Fruit fly (Drosophila melanogaster): ENCODE data around the gene CG42717.
A peak's percentile ranks its signal among the peaks of the same experiment; 100 is the strongest.

Gene CG42717

dm6 chr3L:16052145-16053025, 19.4 kb upstream of the CG42717 start:
- TF ChIP-seq pad (GFP tag; optimal IDR thresholded peaks at IDR 0.05) (no peak), bab1 (GFP tag; optimal IDR thresholded peaks at IDR 0.05) (no peak), kay (GFP tag; ENCODE audit: borderline replicate concordance) (peak; percentile 42), tj (GFP tag; optimal IDR thresholded peaks at IDR 0.05) (peak; percentile 17), Crg-1 (GFP tag; optimal IDR thresholded peaks at IDR 0.05) (no peak), CG11617 (GFP tag; optimal IDR thresholded peaks at IDR 0.05) (no peak), CG12768 (GFP tag; optimal IDR thresholded peaks at IDR 0.05) (peak; percentile 94), cic (GFP tag; optimal IDR thresholded peaks at IDR 0.05) (peak; percentile 63), CG7045 (GFP tag; optimal IDR thresholded peaks at IDR 0.05) (no peak)

dm6 chr3L:16051719-16052122, 18.7 kb upstream of the CG42717 start, which contains the start of gene Mbs:
Mbs (plus strand) TSS chr3L:16051959.
- TF ChIP-seq CG5204 (GFP tag; optimal IDR thresholded peaks at IDR 0.05) (peak; percentile 22), CG11617 (GFP tag; optimal IDR thresholded peaks at IDR 0.05) (no peak), bab1 (GFP tag; optimal IDR thresholded peaks at IDR 0.05) (peak; percentile 33), Mnt (GFP tag; optimal IDR thresholded peaks at IDR 0.05) (peak; percentile 29), CG33017 (tag; optimal IDR thresholded peaks at IDR 0.05) (no peak), kay (GFP tag; ENCODE audit: borderline replicate concordance) (peak; percentile 60), CG12768 (GFP tag; optimal IDR thresholded peaks at IDR 0.05) (no peak), CG7045 (GFP tag; optimal IDR thresholded peaks at IDR 0.05) (no peak), pad (GFP tag; optimal IDR thresholded peaks at IDR 0.05) (no peak), Hr96 (GFP tag; optimal IDR thresholded peaks at IDR 0.05) (peak; percentile 56), tj (GFP tag; optimal IDR thresholded peaks at IDR 0.05) (no peak), Crg-1 (GFP tag; optimal IDR thresholded peaks at IDR 0.05) (no peak), cic (GFP tag; optimal IDR thresholded peaks at IDR 0.05) (no peak), CG1620 (GFP tag; optimal IDR thresholded peaks at IDR 0.05) (peak; percentile 24), cnc (optimal IDR thresholded peaks at IDR 0.05) (no peak), toe (GFP tag; optimal IDR thresholded peaks at IDR 0.05) (peak; percentile 29), Clk (GFP tag; optimal IDR thresholded peaks at IDR 0.05) (no peak), CG7101 (tag; optimal IDR thresholded peaks at IDR 0.05) (peak; percentile 38), CG14711 (tag; optimal IDR thresholded peaks at IDR 0.05) (peak; percentile 27), ovo (GFP tag; optimal IDR thresholded peaks at IDR 0.05) (no peak)

- TF ChIP-seq bab1 (GFP tag; optimal IDR thresholded peaks at IDR 0.05): peak; percentile 33
- no peak for TF ChIP-seq pad (GFP tag; optimal IDR thresholded peaks at IDR 0.05)
- no peak for TF ChIP-seq CG33017 (tag; optimal IDR thresholded peaks at IDR 0.05)
- no peak for TF ChIP-seq Crg-1 (GFP tag; optimal IDR thresholded peaks at IDR 0.05)
- no peak for TF ChIP-seq CG7045 (GFP tag; optimal IDR thresholded peaks at IDR 0.05)
- no peak for TF ChIP-seq Clk (GFP tag; optimal IDR thresholded peaks at IDR 0.05)
- TF ChIP-seq CG12768 (GFP tag; optimal IDR thresholded peaks at IDR 0.05): no peak
- TF ChIP-seq CG1620 (GFP tag; optimal IDR thresholded peaks at IDR 0.05): no peak
- no peak for TF ChIP-seq CG7101 (tag; optimal IDR thresholded peaks at IDR 0.05)
- TF ChIP-seq CG5204 (GFP tag; optimal IDR thresholded peaks at IDR 0.05): no peak
- peak; percentile 44 for TF ChIP-seq toe (GFP tag; optimal IDR thresholded peaks at IDR 0.05)
- TF ChIP-seq CG14711 (tag; optimal IDR thresholded peaks at IDR 0.05): no peak
- TF ChIP-seq tj (GFP tag; optimal IDR thresholded peaks at IDR 0.05): no peak
- no peak for TF ChIP-seq Hr96 (GFP tag; optimal IDR thresholded peaks at IDR 0.05)
- peak; percentile 89 for TF ChIP-seq kay (GFP tag; ENCODE audit: borderline replicate concordance)
- no peak for TF ChIP-seq cnc (optimal IDR thresholded peaks at IDR 0.05)
- TF ChIP-seq CG11617 (GFP tag; optimal IDR thresholded peaks at IDR 0.05): no peak
- TF ChIP-seq ovo (GFP tag; optimal IDR thresholded peaks at IDR 0.05): no peak
- peak; percentile 35 for TF ChIP-seq Mnt (GFP tag; optimal IDR thresholded peaks at IDR 0.05)
- TF ChIP-seq cic (GFP tag; optimal IDR thresholded peaks at IDR 0.05): no peak
These were observed 17.9 kb upstream of the CG42717 start, which contains the start of gene Diap1 for dm6 chr3L:16050887-16051258. Diap1 (minus strand) TSS chr3L:16051034.

- TF ChIP-seq CG5204 (GFP tag; optimal IDR thresholded peaks at IDR 0.05) (no peak), CG33017 (tag; optimal IDR thresholded peaks at IDR 0.05) (peak; percentile 82), Hr96 (GFP tag; optimal IDR thresholded peaks at IDR 0.05) (peak; percentile 13), bab1 (GFP tag; optimal IDR thresholded peaks at IDR 0.05) (no peak), CG14711 (tag; optimal IDR thresholded peaks at IDR 0.05) (peak; percentile 33), Crg-1 (GFP tag; optimal IDR thresholded peaks at IDR 0.05) (peak; percentile 47), CG11617 (GFP tag; optimal IDR thresholded peaks at IDR 0.05) (peak; percentile 78), CG7101 (tag; optimal IDR thresholded peaks at IDR 0.05) (peak; percentile 38), cic (GFP tag; optimal IDR thresholded peaks at IDR 0.05) (peak; percentile 93), toe (GFP tag; optimal IDR thresholded peaks at IDR 0.05) (no peak), CG7045 (GFP tag; optimal IDR thresholded peaks at IDR 0.05) (peak; percentile 23), Mnt (GFP tag; optimal IDR thresholded peaks at IDR 0.05) (peak; percentile 79), ovo (GFP tag; optimal IDR thresholded peaks at IDR 0.05) (peak; percentile 48), kay (GFP tag; ENCODE audit: borderline replicate concordance) (peak; percentile 47), Clk (GFP tag; optimal IDR thresholded peaks at IDR 0.05) (peak; percentile 39), CG12768 (GFP tag; optimal IDR thresholded peaks at IDR 0.05) (peak; percentile 75), CG1620 (GFP tag; optimal IDR thresholded peaks at IDR 0.05) (peak; percentile 19), tj (GFP tag; optimal IDR thresholded peaks at IDR 0.05) (peak; percentile 17), pad (GFP tag; optimal IDR thresholded peaks at IDR 0.05) (peak; percentile 21), cnc (optimal IDR thresholded peaks at IDR 0.05) (no peak)
These were observed 17.2 kb upstream of the CG42717 start for dm6 chr3L:16049955-16050886.
